Fruit fly (Drosophila melanogaster): Measurements from ENCODE around the gene bchs.

Gene bchs

dm6 chr2L:5972005-5972404 lies 65.0 kb downstream of the bchs start (continued):
- no peak for TF ChIP-seq CG43689 (GFP tag; IDR thresholded peaks at IDR 0.05)
- no peak for TF ChIP-seq C15 (GFP tag; IDR thresholded peaks at IDR 0.05)
- TF ChIP-seq CG12219 (GFP tag; optimal IDR thresholded peaks at IDR 0.05), result no peak
- no peak; the same call in 1 of the 2 replicates for TF ChIP-seq Doc2 (GFP tag; IDR thresholded peaks at IDR 0.05)
- TF ChIP-seq ssp (GFP tag; IDR thresholded peaks at IDR 0.05), result peak; percentile 37; the same call in 1 of the 2 replicates
- TF ChIP-seq Doc3 (GFP tag; IDR thresholded peaks at IDR 0.05; ENCODE audit: partially characterized antibody), result no peak
- TF ChIP-seq CG1529 (GFP tag; optimal IDR thresholded peaks at IDR 0.05), result no peak
- TF ChIP-seq CG17568 (GFP tag; optimal IDR thresholded peaks at IDR 0.05), result no peak
- no peak for TF ChIP-seq bigmax (GFP tag; optimal IDR thresholded peaks at IDR 0.05)
- TF ChIP-seq CG13424 (tag; optimal IDR thresholded peaks at IDR 0.05), result peak; percentile 35
- TF ChIP-seq CG17912 (GFP tag; optimal IDR thresholded peaks at IDR 0.05), result no peak
- no peak for TF ChIP-seq CG12104 (GFP tag; optimal IDR thresholded peaks at IDR 0.05)
- TF ChIP-seq wek (GFP tag; optimal IDR thresholded peaks at IDR 0.05), result no peak
- TF ChIP-seq ttk (GFP tag; IDR thresholded peaks at IDR 0.05), result peak; percentile 39; the same call in 1 of the 2 replicates
- TF ChIP-seq bowl (GFP tag; IDR thresholded peaks at IDR 0.05), result no peak
- peak; percentile 2 for TF ChIP-seq Ssrp (tag; optimal IDR thresholded peaks at IDR 0.05)
- 0 out of 3 replicates have a peak, but pooled peaks have one; percentile 45 for TF ChIP-seq otp (GFP tag; IDR thresholded peaks at IDR 0.05)
- TF ChIP-seq HLH3B (GFP tag; IDR thresholded peaks at IDR 0.05), result peak; percentile 26; the same call in 1 of the 2 replicates
- no peak for TF ChIP-seq Atf3 (GFP tag; optimal IDR thresholded peaks at IDR 0.05)
- TF ChIP-seq Kr (GFP tag; optimal IDR thresholded peaks at IDR 0.05), result no peak
- TF ChIP-seq disco-r (GFP tag; optimal IDR thresholded peaks at IDR 0.05), result no peak
- no peak for TF ChIP-seq CG4707 (GFP tag; optimal IDR thresholded peaks at IDR 0.05)
- no peak for TF ChIP-seq crp (GFP tag; optimal IDR thresholded peaks at IDR 0.05)
- TF ChIP-seq gsb-n (tag; optimal IDR thresholded peaks at IDR 0.05), result no peak
- peak in 1 of 2 experiments; percentile 40 for TF ChIP-seq chif (GFP tag; optimal IDR thresholded peaks at IDR 0.05)
- peak; percentile 54 for TF ChIP-seq dmrt99B (tag; optimal IDR thresholded peaks at IDR 0.05)
- no peak for TF ChIP-seq B-H1 (GFP tag; IDR thresholded peaks at IDR 0.05)
- TF ChIP-seq ftz-f1 (GFP tag; optimal IDR thresholded peaks at IDR 0.05), result no peak
- no peak for TF ChIP-seq Max (GFP tag; optimal IDR thresholded peaks at IDR 0.05)
- TF ChIP-seq CG10209 (GFP tag; optimal IDR thresholded peaks at IDR 0.05), result peak; percentile 51
- no peak for TF ChIP-seq CG34224 (GFP tag; IDR thresholded peaks at IDR 0.05; ENCODE audit: partially characterized antibody)
- peak; percentile 34 for TF ChIP-seq D19A (tag; optimal IDR thresholded peaks at IDR 0.05)
- TF ChIP-seq cas (GFP tag; IDR thresholded peaks at IDR 0.05), result 0 out of 2 replicates have a peak, but pooled peaks have one; percentile 34
- TF ChIP-seq prd (optimal IDR thresholded peaks at IDR 0.05), result no peak
- TF ChIP-seq prd (GFP tag; IDR thresholded peaks at IDR 0.05), result peak; percentile 61
- TF ChIP-seq sc (optimal IDR thresholded peaks at IDR 0.05), result no peak
- no peak for TF ChIP-seq sc (GFP tag; optimal IDR thresholded peaks at IDR 0.05)
- TF ChIP-seq CG9215 (GFP tag; IDR thresholded peaks at IDR 0.05), result peak; percentile 28; the same call in 1 of the 2 replicates
- TF ChIP-seq CG9797 (GFP tag; optimal IDR thresholded peaks at IDR 0.05), result no peak
- peak; percentile 4 for TF ChIP-seq CG3281 (GFP tag; optimal IDR thresholded peaks at IDR 0.05)
- TF ChIP-seq hkb (optimal IDR thresholded peaks at IDR 0.05), result no peak
- peak; percentile 34; the same call in 1 of the 2 replicates for TF ChIP-seq hkb (GFP tag; IDR thresholded peaks at IDR 0.05)
- TF ChIP-seq abd-A (tag; optimal IDR thresholded peaks at IDR 0.05), result no peak
- no peak for TF ChIP-seq cwo (GFP tag; optimal IDR thresholded peaks at IDR 0.05)
- no peak for TF ChIP-seq Fer1 (GFP tag; optimal IDR thresholded peaks at IDR 0.05)
- no peak for TF ChIP-seq CG13894 (tag; optimal IDR thresholded peaks at IDR 0.05)
- TF ChIP-seq CG10565 (GFP tag; optimal IDR thresholded peaks at IDR 0.05), result no peak
- no peak for TF ChIP-seq CG4328 (GFP tag; optimal IDR thresholded peaks at IDR 0.05)
- no peak for TF ChIP-seq odd (GFP tag; optimal IDR thresholded peaks at IDR 0.05)
- no peak for TF ChIP-seq Dip2 (GFP tag; IDR thresholded peaks at IDR 0.05)
- TF ChIP-seq vvl (GFP tag; IDR thresholded peaks at IDR 0.05), result peak; percentile 42; the same call in 1 of the 2 replicates
- TF ChIP-seq dati (GFP tag; IDR thresholded peaks at IDR 0.05), result no peak
